Worm (Caenorhabditis elegans): ENCODE results near the gene prx-3.

prx-3 gene

DNA sequence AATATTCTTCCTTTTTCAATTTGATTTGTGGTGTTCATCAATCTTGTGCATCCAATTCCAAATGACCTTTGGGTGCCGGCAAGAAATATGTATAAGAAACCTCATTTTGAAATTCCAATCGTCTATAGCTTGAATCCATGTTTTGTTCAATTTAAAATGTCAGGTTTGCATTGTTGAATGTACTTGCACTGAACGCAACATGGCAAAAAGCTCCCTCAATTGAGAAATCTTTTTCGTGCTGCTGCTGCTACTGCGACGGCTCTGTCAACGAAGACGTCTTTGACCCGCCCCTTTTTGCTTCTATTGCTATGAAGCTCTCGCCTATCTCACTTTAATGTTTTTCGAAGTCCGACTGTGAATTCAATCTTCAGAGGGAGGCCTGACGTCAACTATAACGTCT, 37.5 kb downstream of the prx-3 start, which contains the start of gene lgc-58:
lgc-58 (plus strand) TSS at position 301 of the 400 bp plus-strand sequence.
- TF ChIP-seq unc-62 (GFP tag; optimal IDR thresholded peaks at IDR 0.05): no peak

DNA sequence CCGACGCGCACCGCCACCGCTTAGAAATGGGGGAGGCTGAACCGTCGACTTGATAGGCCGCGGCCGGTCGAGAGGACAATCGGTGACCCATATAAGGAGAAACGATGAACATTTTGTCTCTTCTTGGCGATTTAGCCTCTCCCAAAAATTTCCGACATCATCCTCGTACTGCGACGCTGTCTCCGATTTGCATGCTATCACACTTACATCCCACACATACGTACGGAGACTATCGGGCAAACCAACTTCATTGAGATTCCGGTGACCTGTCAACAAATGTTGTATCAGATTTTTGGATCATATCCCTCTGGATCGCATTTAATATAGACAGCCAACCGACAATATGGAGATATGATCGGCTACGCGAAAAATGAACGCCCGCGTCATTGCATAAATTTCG, 46.1 kb downstream of the prx-3 start:
- no peak for TF ChIP-seq unc-62 (GFP tag; optimal IDR thresholded peaks at IDR 0.05)

DNA sequence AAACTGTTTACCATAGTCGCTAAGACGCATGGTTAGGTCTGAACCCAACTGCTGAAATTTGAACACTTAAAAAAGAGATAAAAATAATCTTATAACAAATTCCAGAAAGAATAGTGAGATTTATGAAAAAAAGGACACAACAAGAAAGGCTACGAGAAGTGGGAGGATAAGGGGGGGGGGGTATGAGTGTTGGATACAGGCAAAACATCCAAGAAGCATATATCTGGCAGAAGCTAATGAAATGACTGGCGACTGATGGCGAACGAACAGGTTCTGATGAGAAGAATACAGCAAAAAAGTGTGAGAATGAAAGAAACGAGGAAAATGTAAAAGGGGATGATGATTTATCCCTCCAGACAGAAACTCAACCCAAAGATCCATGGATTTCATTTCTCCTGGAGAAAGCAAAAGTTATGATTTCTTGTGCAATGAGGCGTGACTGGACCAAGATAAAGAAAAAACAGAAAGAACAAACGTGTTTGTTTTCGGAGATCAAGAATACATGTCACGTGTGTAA, 46.7 kb downstream of the prx-3 start, which contains the start of gene ptr-4:
ptr-4 (minus strand) TSS at position 51 of the 517 bp plus-strand sequence.
- no peak for TF ChIP-seq unc-62 (GFP tag; optimal IDR thresholded peaks at IDR 0.05)

DNA sequence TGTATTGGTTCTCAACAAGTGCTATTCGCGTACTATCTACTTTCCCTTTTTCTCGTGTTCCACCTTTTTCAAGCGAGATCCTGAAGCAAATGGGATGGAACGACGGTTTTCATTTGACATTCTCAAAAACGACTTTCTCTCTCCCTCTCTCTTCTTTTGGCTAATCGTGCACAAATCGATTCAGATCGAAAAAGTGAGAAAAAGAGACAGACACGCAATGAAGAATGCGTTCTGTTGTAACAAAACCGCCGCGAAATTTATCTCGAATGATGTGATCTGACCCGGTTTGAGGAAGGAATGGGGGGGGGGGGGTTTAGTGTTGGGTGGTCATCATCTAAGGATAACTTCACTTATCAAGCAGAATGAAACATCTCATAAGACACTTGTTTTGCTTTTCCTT, 48.3 kb downstream of the prx-3 start:
- no peak for TF ChIP-seq unc-62 (GFP tag; optimal IDR thresholded peaks at IDR 0.05)
